Worm (Caenorhabditis elegans): Measurements from ENCODE around the gene gtap-2.

DNA sequence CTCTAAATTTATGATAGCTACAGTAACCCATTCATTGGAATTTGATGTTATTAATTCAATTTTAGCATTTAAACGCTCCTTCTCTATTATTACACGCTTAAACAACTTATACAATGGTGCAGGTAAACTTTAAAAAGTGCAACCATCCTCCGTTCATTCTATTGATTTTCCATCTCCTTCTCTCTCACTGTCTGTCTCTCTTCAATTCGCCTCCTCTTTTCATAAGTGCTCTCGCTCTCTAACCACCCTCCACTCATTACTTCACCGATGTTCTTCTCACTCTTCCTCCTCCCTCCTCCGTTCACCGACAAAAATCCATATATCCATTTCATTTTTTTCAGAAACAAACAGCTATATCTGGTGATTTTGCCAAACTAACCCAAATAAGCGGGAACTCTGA is 42.2 kb upstream of the gtap-2 start, which contains the start of gene cbp-1:
- peak; percentile 22 for TF ChIP-seq F13H6.1 (tag; optimal IDR thresholded peaks at IDR 0.05)
- TF ChIP-seq fos-1 (tag; optimal IDR thresholded peaks at IDR 0.05), result peak; percentile 15
- no peak for TF ChIP-seq lin-11 (tag; optimal IDR thresholded peaks at IDR 0.05)
- TF ChIP-seq nhr-11 (tag; optimal IDR thresholded peaks at IDR 0.05), result no peak
- no peak for TF ChIP-seq dmd-4 (tag; optimal IDR thresholded peaks at IDR 0.05)
- TF ChIP-seq mab-5 (tag; optimal IDR thresholded peaks at IDR 0.05), result no peak

Measured in whole organism, L2 larva.